Fruit fly (Drosophila melanogaster): Measurements from ENCODE around the gene Osi22.

The Osi22 gene

DNA sequence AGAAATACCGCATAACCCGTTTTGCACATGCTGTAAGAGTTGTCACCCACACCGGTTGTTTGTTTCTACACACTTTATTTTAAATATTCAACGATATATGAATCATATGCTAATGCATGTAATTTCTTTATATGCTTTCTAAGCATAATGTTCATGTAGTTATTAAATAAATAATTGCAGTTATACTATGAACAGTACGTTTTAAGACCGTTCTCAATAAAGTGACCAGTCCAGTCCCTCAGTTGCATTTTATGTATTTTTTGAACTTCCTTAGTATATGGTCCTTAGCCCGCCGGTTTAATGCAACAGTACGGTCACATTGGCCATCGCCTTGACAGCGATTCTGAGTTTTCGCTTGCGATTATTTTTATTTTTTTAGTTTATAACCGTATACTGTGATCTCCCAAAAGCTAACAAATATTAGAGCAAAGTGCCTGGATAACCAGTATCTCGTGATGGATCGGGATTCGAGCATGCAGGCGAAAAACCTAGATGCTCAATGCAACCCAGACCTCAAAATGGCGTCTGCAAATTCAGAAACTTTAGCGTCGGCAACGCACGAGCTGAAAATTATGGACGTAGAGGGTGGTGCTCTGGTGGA lies 26.3 kb upstream of the Osi22 start, which contains the start of gene Ravus (continued):
- no peak for TF ChIP-seq lov (optimal IDR thresholded peaks at IDR 0.05)
- no peak for TF ChIP-seq lov (GFP tag; IDR thresholded peaks at IDR 0.05)
- peak; percentile 42 for TF ChIP-seq Camta (GFP tag; optimal IDR thresholded peaks at IDR 0.05)
- no peak for TF ChIP-seq CG15011 (GFP tag; optimal IDR thresholded peaks at IDR 0.05)
- TF ChIP-seq CG10462 (GFP tag; optimal IDR thresholded peaks at IDR 0.05): no peak
- TF ChIP-seq D19A (tag; optimal IDR thresholded peaks at IDR 0.05): no peak
- TF ChIP-seq Stat92E (GFP tag; optimal IDR thresholded peaks at IDR 0.05): peak in 1 of 3 experiments; percentile 26
- TF ChIP-seq CG2712 (tag; optimal IDR thresholded peaks at IDR 0.05): peak; percentile 67
- no peak for TF ChIP-seq CG11398 (GFP tag; optimal IDR thresholded peaks at IDR 0.05)
- TF ChIP-seq Side (GFP tag; optimal IDR thresholded peaks at IDR 0.05): peak; percentile 23
- peak; percentile 9 for TF ChIP-seq cato (GFP tag; optimal IDR thresholded peaks at IDR 0.05; ENCODE audit: borderline replicate concordance)
- TF ChIP-seq bsh (GFP tag; optimal IDR thresholded peaks at IDR 0.05): peak in 1 of 2 experiments; percentile 27
- TF ChIP-seq scrt (GFP tag; optimal IDR thresholded peaks at IDR 0.05): peak; percentile 11
- TF ChIP-seq gcm (GFP tag; optimal IDR thresholded peaks at IDR 0.05): no peak
- no peak for TF ChIP-seq caup (GFP tag; optimal IDR thresholded peaks at IDR 0.05; ENCODE audit: severe bottlenecking)
- TF ChIP-seq dysf (GFP tag; IDR thresholded peaks at IDR 0.05): peak; percentile 25; the same call in 1 of the 3 replicates
- TF ChIP-seq stc (GFP tag; IDR thresholded peaks at IDR 0.05): no peak
- TF ChIP-seq tap (tag; optimal IDR thresholded peaks at IDR 0.05): no peak
- no peak for TF ChIP-seq Trl (optimal IDR thresholded peaks at IDR 0.05)
- peak; percentile 37 for TF ChIP-seq Trl (GFP tag; optimal IDR thresholded peaks at IDR 0.05)
- TF ChIP-seq CG34422 (GFP tag; IDR thresholded peaks at IDR 0.05): 0 out of 3 replicates have a peak, but pooled peaks have one; percentile 40
- no peak for TF ChIP-seq CG18476 (GFP tag; optimal IDR thresholded peaks at IDR 0.05)
- peak; percentile 23 for TF ChIP-seq CG10654 (GFP tag; optimal IDR thresholded peaks at IDR 0.05)
- no peak for TF ChIP-seq CG7745 (tag; optimal IDR thresholded peaks at IDR 0.05)
- TF ChIP-seq fru (optimal IDR thresholded peaks at IDR 0.05): no peak
- TF ChIP-seq al (GFP tag; IDR thresholded peaks at IDR 0.05): no peak
- TF ChIP-seq peb (GFP tag; IDR thresholded peaks at IDR 0.05): no peak
- peak; percentile 24 for TF ChIP-seq Usf (GFP tag; optimal IDR thresholded peaks at IDR 0.05)
- TF ChIP-seq CG2120 (GFP tag; optimal IDR thresholded peaks at IDR 0.05): peak; percentile 70
- no peak for TF ChIP-seq Drgx (GFP tag; IDR thresholded peaks at IDR 0.05)
- peak; percentile 62 for TF ChIP-seq Ets97D (GFP tag; optimal IDR thresholded peaks at IDR 0.05)
- peak; percentile 36; the same call in 1 of the 2 replicates for TF ChIP-seq CG7372 (GFP tag; IDR thresholded peaks at IDR 0.05)
- TF ChIP-seq CG18599 (GFP tag; optimal IDR thresholded peaks at IDR 0.05): no peak
- no peak for TF ChIP-seq CG3163 (GFP tag; optimal IDR thresholded peaks at IDR 0.05)
- TF ChIP-seq luna (GFP tag; optimal IDR thresholded peaks at IDR 0.05): no peak
- no peak for TF ChIP-seq inv (GFP tag; IDR thresholded peaks at IDR 0.05; ENCODE audit: partially characterized antibody)
- no peak for TF ChIP-seq kni (GFP tag; optimal IDR thresholded peaks at IDR 0.05)
- TF ChIP-seq CG8944 (GFP tag; optimal IDR thresholded peaks at IDR 0.05): no peak
- TF ChIP-seq wdn (GFP tag; IDR thresholded peaks at IDR 0.05): no peak
- no peak for TF ChIP-seq cad (GFP tag; optimal IDR thresholded peaks at IDR 0.05)
- TF ChIP-seq NC2α (GFP tag; optimal IDR thresholded peaks at IDR 0.05): no peak
- TF ChIP-seq ken (GFP tag; IDR thresholded peaks at IDR 0.05): no peak
- TF ChIP-seq H15 (GFP tag; IDR thresholded peaks at IDR 0.05): 0 out of 3 replicates have a peak, but pooled peaks have one; percentile 2
- no peak for TF ChIP-seq salm (tag; optimal IDR thresholded peaks at IDR 0.05)
- no peak for TF ChIP-seq CG8290 (GFP tag; optimal IDR thresholded peaks at IDR 0.05)
- no peak for TF ChIP-seq CG8290 (tag; optimal IDR thresholded peaks at IDR 0.05)
- no peak for TF ChIP-seq Dip2 (GFP tag; IDR thresholded peaks at IDR 0.05)
- no peak for TF ChIP-seq CG4328 (GFP tag; optimal IDR thresholded peaks at IDR 0.05)
- TF ChIP-seq CG17912 (GFP tag; optimal IDR thresholded peaks at IDR 0.05): no peak
- peak; percentile 54 for TF ChIP-seq CG13775 (GFP tag; optimal IDR thresholded peaks at IDR 0.05)
- TF ChIP-seq Mes4 (GFP tag; optimal IDR thresholded peaks at IDR 0.05): peak; percentile 9
- no peak for TF ChIP-seq chm (GFP tag; IDR thresholded peaks at IDR 0.05)

All from whole organism, embryonic.